Worm (Caenorhabditis elegans): ENCODE results near the gene F02C9.2.

ce11 chrV:3166260-3166659 lies 32.8 kb downstream of the F02C9.2 start, which contains the start of gene C36C5.4:
- TF ChIP-seq unc-39 (tag; optimal IDR thresholded peaks at IDR 0.05) (no peak), unc-62 (GFP tag; optimal IDR thresholded peaks at IDR 0.05) (no peak), ama-1 (optimal IDR thresholded peaks at IDR 0.05) (no peak), nhr-12 (tag; optimal IDR thresholded peaks at IDR 0.05) (no peak), nhr-11 (tag; optimal IDR thresholded peaks at IDR 0.05) (no peak), daf-12 (tag; optimal IDR thresholded peaks at IDR 0.05) (no peak), ZK546.5 (tag; optimal IDR thresholded peaks at IDR 0.05) (no peak)

Measured in whole organism, L3 larva.